Worm (Caenorhabditis elegans): ENCODE measurements around the gene F53E4.1.

ce11 chrV:15644575-15644974, 23.5 kb downstream of the F53E4.1 start, which contains the start of gene str-23:
- TF ChIP-seq unc-42 (tag; optimal IDR thresholded peaks at IDR 0.05): no peak
- no peak for TF ChIP-seq hlh-13 (GFP tag; optimal IDR thresholded peaks at IDR 0.05)
- TF ChIP-seq sox-4 (tag; optimal IDR thresholded peaks at IDR 0.05): no peak
- TF ChIP-seq eyg-1 (tag; optimal IDR thresholded peaks at IDR 0.05): no peak
- TF ChIP-seq npax-4 (tag; optimal IDR thresholded peaks at IDR 0.05): no peak
- TF ChIP-seq lin-11 (tag; optimal IDR thresholded peaks at IDR 0.05): no peak
